Worm (Caenorhabditis elegans) whole organism, L2 larva: Measurements from ENCODE around the gene K10B4.1.

Source experiments
- F13H6.1 ChIP-seq: sonication (generic microtip); optimal IDR thresholded peaks from 2 replicates; lab custom pipeline; 2016; ENCODE audit warnings: missing genetic modification characterization, missing compliant biosample characterization
- Y55F3AM.14 ChIP-seq: fragments of 200-800 bp; sonication (Bioruptor generic); optimal IDR thresholded peaks from 2 replicates; lab custom pipeline; 2018; ENCODE audit warnings: mild to moderate bottlenecking, missing genetic modification characterization, missing compliant biosample characterization
- blmp-1 ChIP-seq: sonication (generic microtip); optimal IDR thresholded peaks from 2 replicates; lab custom pipeline; 2017; ENCODE audit warnings: missing genetic modification characterization, mild to moderate bottlenecking, missing compliant biosample characterization, antibody characterized with exemption, moderate library complexity; ENCODE audit not compliant: insufficient read depth
- elt-1 ChIP-seq: fragments of 150-350 bp; optimal IDR thresholded peaks from 2 replicates; lab custom pipeline; 2014; ENCODE audit warnings: missing biosample characterization, missing genetic modification characterization
- fos-1 ChIP-seq: fragments of 150-350 bp; optimal IDR thresholded peaks from 2 replicates; lab custom pipeline; 2014; ENCODE audit warnings: missing biosample characterization, missing genetic modification characterization
- gmeb-1 ChIP-seq: fragments of 150-350 bp; optimal IDR thresholded peaks from 2 replicates; lab custom pipeline; 2014; ENCODE audit warnings: missing biosample characterization, missing genetic modification characterization
- lin-11 ChIP-seq: fragments of 150-350 bp; sonication (generic microtip); optimal IDR thresholded peaks from 2 replicates; lab custom pipeline; 2014; ENCODE audit warnings: missing biosample characterization, missing genetic modification characterization, inconsistent platforms, mixed read lengths
- lin-13 ChIP-seq: fragments of 150-350 bp; optimal IDR thresholded peaks from 2 replicates; lab custom pipeline; 2014; ENCODE audit warnings: missing biosample characterization, missing genetic modification reagents, missing genetic modification characterization
- mab-5 ChIP-seq: fragments of 150-350 bp; optimal IDR thresholded peaks from 2 replicates; lab custom pipeline; 2014; ENCODE audit warnings: missing biosample characterization, missing genetic modification characterization
- mbf-1 ChIP-seq: sonication (generic microtip); optimal IDR thresholded peaks from 2 replicates; lab custom pipeline; 2017; ENCODE audit warnings: missing biosample characterization, missing genetic modification characterization
- mdl-1 ChIP-seq, 2 experiments: fragments of 150-350 bp in 1 of 2; sonication (generic microtip) in 1 of 2; optimal IDR thresholded peaks; 2 replicates each; lab custom pipeline; 2017; ENCODE audit warnings: missing biosample characterization in 2 of 2, missing genetic modification characterization in 2 of 2
- nhr-10 ChIP-seq: sonication (generic microtip); optimal IDR thresholded peaks from 2 replicates; lab custom pipeline; 2017; ENCODE audit warnings: missing biosample characterization, missing genetic modification characterization
- nhr-11 ChIP-seq: fragments of 150-350 bp; optimal IDR thresholded peaks from 2 replicates; lab custom pipeline; 2014; ENCODE audit warnings: missing biosample characterization, missing genetic modification characterization
- nhr-12 ChIP-seq: fragments of 150-350 bp; optimal IDR thresholded peaks from 2 replicates; lab custom pipeline; 2014; ENCODE audit warnings: missing biosample characterization, missing genetic modification characterization
- nhr-129 ChIP-seq: fragments of 150-350 bp; optimal IDR thresholded peaks from 2 replicates; lab custom pipeline; 2014; ENCODE audit warnings: missing biosample characterization, missing genetic modification characterization
- nhr-21 ChIP-seq: fragments of 150-350 bp; optimal IDR thresholded peaks from 2 replicates; lab custom pipeline; 2014; ENCODE audit warnings: missing biosample characterization, missing genetic modification characterization
- nhr-23 ChIP-seq: fragments of 150-350 bp; optimal IDR thresholded peaks from 2 replicates; lab custom pipeline; 2014; ENCODE audit warnings: missing biosample characterization, missing genetic modification reagents, missing genetic modification characterization
- nhr-25 ChIP-seq: fragments of 150-350 bp; sonication (generic microtip); optimal IDR thresholded peaks from 3 replicates; lab custom pipeline; 2014; ENCODE audit warnings: missing biosample characterization, missing genetic modification characterization
- nhr-6 ChIP-seq: fragments of 150-350 bp; optimal IDR thresholded peaks from 2 replicates; lab custom pipeline; 2014; ENCODE audit warnings: missing biosample characterization, missing genetic modification characterization
- peb-1 ChIP-seq: fragments of 150-350 bp; optimal IDR thresholded peaks from 2 replicates; lab custom pipeline; 2014; ENCODE audit warnings: missing biosample characterization, missing genetic modification characterization
- skn-1 ChIP-seq: sonication (generic microtip); optimal IDR thresholded peaks from 2 replicates; lab custom pipeline; 2017; ENCODE audit warnings: missing biosample characterization, missing genetic modification characterization
- unc-55 ChIP-seq: fragments of 150-350 bp; sonication (generic microtip); optimal IDR thresholded peaks from 3 replicates; lab custom pipeline; 2014; ENCODE audit warnings: missing biosample characterization, missing genetic modification reagents, missing genetic modification characterization
- zag-1 ChIP-seq: fragments of 150-350 bp; optimal IDR thresholded peaks from 2 replicates; lab custom pipeline; 2014; ENCODE audit warnings: missing biosample characterization, missing genetic modification characterization

Gene K10B4.1

DNA sequence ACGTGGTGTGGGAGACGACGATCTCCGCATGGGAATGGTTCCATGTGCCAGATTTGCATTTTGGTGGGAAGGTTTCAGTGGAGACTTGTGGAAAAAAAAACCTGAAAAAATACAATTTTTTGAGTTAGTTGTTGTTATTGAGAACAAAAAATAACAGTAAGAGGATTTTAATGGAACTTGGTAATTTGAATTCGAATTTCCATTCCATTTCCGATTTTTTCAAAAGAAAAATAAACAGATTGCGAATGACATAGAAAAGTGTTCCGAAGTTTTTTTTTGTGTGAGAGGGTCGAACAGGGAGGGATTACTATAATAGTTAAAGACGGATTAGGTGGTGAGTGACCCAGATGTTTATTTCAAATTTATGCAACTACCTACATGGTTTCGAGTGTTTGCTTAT lies 43.7 kb downstream of the K10B4.1 start, which contains the start of gene T01D1.4:
Gene T01D1.4 (minus strand): TSS at position 101 of the 400 bp plus-strand sequence.
- TF ChIP-seq gmeb-1 (tag; lab: Kevin White, UChicago), result no peak
- TF ChIP-seq lin-13 (GFP tag; lab: Kevin White, UChicago), result no peak
- no peak for TF ChIP-seq nhr-12
- TF ChIP-seq nhr-11 (tag; lab: Kevin White, UChicago), result no peak
- TF ChIP-seq lin-11 (tag; lab: Kevin White, UChicago), result no peak
- no peak for TF ChIP-seq skn-1 (tag; lab: Kevin White, UChicago)

ce11 chrII:186504-186903 lies 51.2 kb downstream of the K10B4.1 start, which contains the start of gene T01D1.8:
TSS of gene T01D1.8 (plus strand) at chrII:186739.
- no peak for TF ChIP-seq blmp-1
- no peak for TF ChIP-seq peb-1 (tag; lab: Kevin White, UChicago)
- TF ChIP-seq nhr-21 (tag; lab: Kevin White, UChicago), result no peak
- TF ChIP-seq, all 48 proteins: peak for 0

ce11 chrII:188967-189366 lies 53.7 kb downstream of the K10B4.1 start, which contains the start of gene T01D1.5:
TSS of gene T01D1.5 (minus strand) at chrII:189067.
- TF ChIP-seq nhr-6 (no peak), nhr-25 (tag; lab: Kevin White, UChicago) (no peak), skn-1 (tag; lab: Kevin White, UChicago) (no peak), nhr-10 (tag; lab: Kevin White, UChicago) (no peak), nhr-129 (tag; lab: Kevin White, UChicago) (no peak), Y55F3AM.14 (GFP tag; lab: Kevin White, UChicago) (no peak), fos-1 (no peak), elt-1 (tag; lab: Kevin White, UChicago) (no peak), F13H6.1 (tag; lab: Kevin White, UChicago) (no peak), mdl-1 (tag; optimal IDR thresholded peaks at IDR 0.05; lab: Kevin White, UChicago) (no peak), gmeb-1 (tag; lab: Kevin White, UChicago) (no peak), unc-55 (GFP tag; lab: Kevin White, UChicago) (no peak), nhr-23 (tag; lab: Kevin White, UChicago) (no peak), mbf-1 (tag; lab: Kevin White, UChicago) (no peak), zag-1 (tag; lab: Kevin White, UChicago) (no peak), mab-5 (tag; lab: Kevin White, UChicago) (no peak), lin-13 (GFP tag; lab: Kevin White, UChicago) (no peak)
